Worm (Caenorhabditis elegans) whole organism, L2 larva: ENCODE data around the gene Y32H12A.7.

Source experiments
- elt-1 ChIP-seq: fragments of 150-350 bp; optimal IDR thresholded peaks from 2 replicates; lab custom pipeline; 2014; ENCODE audit warnings: missing biosample characterization, missing genetic modification characterization
- lin-39 ChIP-seq: fragments of 150-350 bp; optimal IDR thresholded peaks from 2 replicates; lab custom pipeline; 2014; ENCODE audit warnings: missing biosample characterization, missing genetic modification reagents, missing genetic modification characterization
- nhr-25 ChIP-seq: fragments of 150-350 bp; sonication (generic microtip); optimal IDR thresholded peaks from 3 replicates; lab custom pipeline; 2014; ENCODE audit warnings: missing biosample characterization, missing genetic modification characterization

DNA sequence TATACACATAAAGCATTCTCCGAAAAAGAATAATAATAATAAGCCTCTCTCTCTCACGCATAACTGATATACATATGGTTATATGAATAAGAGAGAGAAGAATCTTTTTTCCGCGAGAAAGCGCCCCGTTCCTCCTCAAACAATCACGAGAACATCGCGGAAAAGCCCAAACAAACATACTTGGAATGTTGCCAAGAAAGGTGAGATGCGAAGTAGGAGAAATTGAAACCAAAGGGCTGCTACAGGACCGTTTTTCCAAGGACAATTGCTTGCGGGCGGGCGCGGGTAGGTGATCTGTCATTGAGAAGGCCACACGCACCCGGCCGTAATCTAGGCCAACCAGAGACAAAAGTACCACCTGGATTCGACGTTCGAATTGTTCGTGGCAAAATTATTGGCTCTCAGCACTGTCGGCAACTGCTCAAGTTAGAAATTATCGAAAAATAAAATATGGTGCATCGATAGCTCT, 38.5 kb upstream of the Y32H12A.7 start, which contains the start of gene dnj-24:
- no peak for TF ChIP-seq lin-39
- no peak for TF ChIP-seq elt-1 (tag; lab: Kevin White, UChicago)
- no peak for TF ChIP-seq nhr-25 (tag; lab: Kevin White, UChicago)
